Worm (Caenorhabditis elegans): ENCODE data around the gene taf-11.3.

taf-11.3 gene

ce11 chrIII:10505943-10506698, 1.1 kb upstream of the taf-11.3 start:
- TF ChIP-seq elt-3 (tag; optimal IDR thresholded peaks at IDR 0.05) (no peak), hlh-1 (tag; optimal IDR thresholded peaks at IDR 0.05) (no peak), zip-8 (tag; optimal IDR thresholded peaks at IDR 0.05) (no peak), lin-32 (GFP tag; optimal IDR thresholded peaks at IDR 0.05) (no peak), bed-3 (GFP tag; optimal IDR thresholded peaks at IDR 0.05) (no peak), nhr-12 (tag; optimal IDR thresholded peaks at IDR 0.05) (no peak), M03D4.4 (tag; optimal IDR thresholded peaks at IDR 0.05) (no peak), unc-120 (tag; optimal IDR thresholded peaks at IDR 0.05; ENCODE audit: poor library complexity, severe bottlenecking) (no peak), nhr-76 (tag; optimal IDR thresholded peaks at IDR 0.05) (no peak)

DNA sequence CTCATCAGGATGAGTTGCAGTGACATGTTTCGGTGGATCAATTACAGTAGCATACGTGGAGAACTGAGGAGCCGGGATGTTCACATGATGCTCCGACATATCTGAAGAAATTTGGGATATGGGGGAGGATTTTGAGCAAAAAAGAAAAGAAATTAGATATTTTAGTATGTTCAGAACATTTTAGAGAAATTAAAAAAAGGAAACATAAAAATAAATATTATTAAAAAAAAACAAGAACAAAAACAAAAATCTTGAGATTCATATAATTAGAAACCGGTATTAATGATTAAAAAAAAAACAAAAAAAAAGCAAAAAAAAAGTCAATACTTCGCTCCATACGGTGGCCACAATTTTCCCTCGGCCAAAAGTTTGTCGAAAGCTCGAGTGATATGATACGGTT, 1.3 kb downstream of the taf-11.3 start, which contains the start of gene rab-33:
TSS of gene rab-33 (minus strand) at position 101 of the 400 bp plus-strand sequence.
- TF ChIP-seq ceh-39 (tag; optimal IDR thresholded peaks at IDR 0.05) = no peak

ce11 chrIII:10488052-10488451, 17.0 kb downstream of the taf-11.3 start, which contains the start of gene ptr-25:
TSS of gene ptr-25 (plus strand) at chrIII:10488124.
- no peak for TF ChIP-seq cnd-1 (tag; optimal IDR thresholded peaks at IDR 0.05)
- TF ChIP-seq snpc-4 (tag; optimal IDR thresholded peaks at IDR 0.05) = no peak
- TF ChIP-seq blmp-1 (tag; optimal IDR thresholded peaks at IDR 0.05) = no peak
- TF ChIP-seq nhr-2 (tag; optimal IDR thresholded peaks at IDR 0.05) = no peak
- no peak for TF ChIP-seq flh-1 (GFP tag; optimal IDR thresholded peaks at IDR 0.05)
- TF ChIP-seq unc-120 (tag; optimal IDR thresholded peaks at IDR 0.05; ENCODE audit: poor library complexity, severe bottlenecking) = no peak
- TF ChIP-seq unc-62 (GFP tag; optimal IDR thresholded peaks at IDR 0.05) = no peak

DNA sequence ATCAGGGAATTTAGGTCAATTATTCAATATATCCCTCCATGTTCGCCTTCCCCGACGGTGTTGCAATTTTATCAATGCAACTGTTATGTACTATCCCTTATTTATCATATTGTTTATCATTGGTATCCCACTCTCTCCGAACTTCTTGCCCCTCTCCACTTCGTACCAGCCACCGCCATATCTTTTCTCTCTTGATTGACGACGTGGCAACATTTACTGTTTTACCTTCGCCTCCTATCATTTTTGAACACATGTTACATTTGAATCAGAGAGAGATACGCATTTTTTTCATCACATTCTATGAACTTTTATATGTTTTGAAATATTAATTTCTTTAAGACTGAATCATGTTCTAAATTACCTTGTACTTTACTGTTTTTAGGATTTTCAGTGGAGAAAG, 18.6 kb downstream of the taf-11.3 start:
- TF ChIP-seq cnd-1 (tag; optimal IDR thresholded peaks at IDR 0.05) = no peak
- no peak for TF ChIP-seq lsy-2 (tag; optimal IDR thresholded peaks at IDR 0.05)
- no peak for TF ChIP-seq ham-2 (GFP tag; optimal IDR thresholded peaks at IDR 0.05)
- TF ChIP-seq unc-62 (GFP tag; optimal IDR thresholded peaks at IDR 0.05) = no peak

DNA sequence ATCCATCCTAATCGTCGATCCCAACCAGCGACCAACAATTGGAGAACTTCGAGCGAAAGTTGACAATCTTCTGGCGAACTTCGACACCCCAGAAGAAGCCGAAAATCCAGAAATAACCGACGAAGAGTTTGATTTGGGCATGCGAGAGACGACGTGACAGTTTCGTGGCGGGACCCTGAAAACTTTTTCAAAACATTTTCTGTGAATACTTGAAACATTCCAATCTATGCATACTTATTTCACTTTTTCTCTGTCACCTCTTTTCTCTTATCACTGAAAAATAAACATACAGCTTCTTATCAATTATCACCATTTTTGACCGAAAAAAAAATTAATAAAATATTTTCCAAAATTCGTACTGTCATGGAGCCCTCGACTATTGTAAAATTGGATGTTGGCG, 23.1 kb downstream of the taf-11.3 start, which contains the start of gene D2045.8:
TSS of gene D2045.8 (plus strand) at position 301 of the 400 bp plus-strand sequence.
- TF ChIP-seq nhr-237 (tag; optimal IDR thresholded peaks at IDR 0.05) (no peak), lsy-2 (tag; optimal IDR thresholded peaks at IDR 0.05) (no peak), M03D4.4 (tag; optimal IDR thresholded peaks at IDR 0.05) (no peak), tbx-8 (GFP tag; optimal IDR thresholded peaks at IDR 0.05) (no peak), nhr-2 (tag; optimal IDR thresholded peaks at IDR 0.05) (no peak), ces-1 (GFP tag; optimal IDR thresholded peaks at IDR 0.05) (no peak), mab-5 (tag; optimal IDR thresholded peaks at IDR 0.05) (no peak), drap-1 (GFP tag; optimal IDR thresholded peaks at IDR 0.05) (no peak), lin-32 (GFP tag; optimal IDR thresholded peaks at IDR 0.05) (no peak), unc-120 (tag; optimal IDR thresholded peaks at IDR 0.05; ENCODE audit: poor library complexity, severe bottlenecking) (no peak), nhr-28 (tag; optimal IDR thresholded peaks at IDR 0.05) (no peak), nhr-12 (tag; optimal IDR thresholded peaks at IDR 0.05) (no peak), bed-3 (GFP tag; optimal IDR thresholded peaks at IDR 0.05) (no peak), sem-2 (GFP tag; optimal IDR thresholded peaks at IDR 0.05) (no peak), mep-1 (tag; optimal IDR thresholded peaks at IDR 0.05) (no peak)

- no peak for TF ChIP-seq nhr-76 (tag; optimal IDR thresholded peaks at IDR 0.05)
- TF ChIP-seq ceh-43 (GFP tag; optimal IDR thresholded peaks at IDR 0.05) = no peak
- no peak for TF ChIP-seq nhr-28 (tag; optimal IDR thresholded peaks at IDR 0.05)
- no peak for TF ChIP-seq sptf-1 (tag; optimal IDR thresholded peaks at IDR 0.05)
- TF ChIP-seq zip-8 (tag; optimal IDR thresholded peaks at IDR 0.05) = no peak
- no peak for TF ChIP-seq elt-3 (tag; optimal IDR thresholded peaks at IDR 0.05)
- TF ChIP-seq mab-5 (tag; optimal IDR thresholded peaks at IDR 0.05) = no peak
- no peak for TF ChIP-seq ceh-83 (GFP tag; optimal IDR thresholded peaks at IDR 0.05)
- TF ChIP-seq ham-2 (GFP tag; optimal IDR thresholded peaks at IDR 0.05) = no peak
Observed at ce11 chrIII:10481497-10481896, 23.6 kb downstream of the taf-11.3 start.

All from whole organism, mixed stage, embryonic.